Worm (Caenorhabditis elegans) whole organism, L4 larva: ENCODE measurements around the gene ctsa-4.2.

Source experiments
- aly-2 ChIP-seq: sonication (generic microtip); optimal IDR thresholded peaks from 2 replicates; lab custom pipeline; 2018; ENCODE audit warnings: missing biosample characterization, missing genetic modification characterization
- attf-4 ChIP-seq: sonication (generic microtip); optimal IDR thresholded peaks from 3 replicates; lab custom pipeline; 2017; ENCODE audit warnings: missing biosample characterization, missing genetic modification characterization
- pha-4 ChIP-seq, 2 experiments: fragments of 150-350 bp in 1 of 2; fragments of 200-800 bp in 1 of 2; sonication (Bioruptor generic) in 1 of 2; IDR thresholded peaks in 1 of 2; optimal IDR thresholded peaks in 1 of 2; 2 replicates each; pipeline versions ENCODE4 v1.3.6 to Lab custom; 2014 to 2022; ENCODE audit warnings: missing genetic modification characterization in 2 of 2, missing genetic modification reagents in 2 of 2, missing biosample characterization in 1 of 2, missing compliant biosample characterization in 1 of 2

ce11 chrIII:6592075-6592474 lies 20.3 kb upstream of the ctsa-4.2 start, which contains the start of gene F20H11.1:
- TF ChIP-seq aly-2 (no peak), attf-4 (tag; lab: Kevin White, UChicago) (no peak), pha-4 (GFP tag; IDR thresholded peaks at IDR 0.05; lab: Robert Waterston, UW) (no peak), pha-4 (tag; optimal IDR thresholded peaks at IDR 0.05; lab: Kevin White, UChicago) (no peak)
